Fruit fly (Drosophila melanogaster) whole organism, embryonic: ENCODE measurements around the gene CG3335.

Source experiments
- Awh ChIP-seq: fragments of 200-800 bp; sonication (Bioruptor generic); IDR thresholded peaks from 2 replicates; pipeline ENCODE4, ENCODE4 v1.3.6; 2022; ENCODE audit warnings: missing biosample characterization, missing genetic modification characterization
- CG11695 ChIP-seq: fragments of 200-800 bp; sonication (Bioruptor generic); IDR thresholded peaks from 3 replicates; pipeline ENCODE4 v1.3.6; 2022; ENCODE audit warnings: missing biosample characterization, missing genetic modification characterization
- CG12071 ChIP-seq: fragments of 200-800 bp; sonication (Bioruptor generic); optimal IDR thresholded peaks from 3 replicates; lab custom pipeline; 2018; ENCODE audit warnings: missing biosample characterization, mild to moderate bottlenecking, missing genetic modification characterization
- CG12299 ChIP-seq: fragments of 200-800 bp; sonication (Bioruptor generic); optimal IDR thresholded peaks from 2 replicates; lab custom pipeline; 2018; ENCODE audit warnings: missing biosample characterization, mild to moderate bottlenecking, missing genetic modification characterization
- CG14441 ChIP-seq: fragments of 200-800 bp; sonication (Bioruptor generic); IDR thresholded peaks from 2 replicates; pipeline ENCODE4 v1.3.6; 2022; ENCODE audit warnings: missing biosample characterization, missing genetic modification characterization
- CG14710 ChIP-seq: fragments of 200-800 bp; sonication (Bioruptor generic); optimal IDR thresholded peaks from 3 replicates; lab custom pipeline; 2019; ENCODE audit warnings: missing biosample characterization, mild to moderate bottlenecking, missing genetic modification characterization, moderate library complexity
- CG1602 ChIP-seq: fragments of 200-800 bp; sonication (Bioruptor generic); optimal IDR thresholded peaks from 3 replicates; lab custom pipeline; 2016; ENCODE audit warnings: missing biosample characterization, missing genetic modification characterization
- CG1647 ChIP-seq: fragments of 200-800 bp; sonication (Bioruptor generic); optimal IDR thresholded peaks from 3 replicates; lab custom pipeline; 2016; ENCODE audit warnings: missing biosample characterization, missing genetic modification characterization
- CG1792 ChIP-seq: fragments of 200-800 bp; sonication (Bioruptor generic); optimal IDR thresholded peaks from 2 replicates; lab custom pipeline; 2016; ENCODE audit warnings: missing biosample characterization, missing genetic modification characterization
- CG18476 ChIP-seq: fragments of 200-800 bp; sonication (Bioruptor generic); optimal IDR thresholded peaks from 2 replicates; lab custom pipeline; 2016; ENCODE audit warnings: missing biosample characterization, mild to moderate bottlenecking, missing genetic modification characterization
- CG2116 ChIP-seq: fragments of 200-800 bp; sonication (Bioruptor generic); optimal IDR thresholded peaks from 3 replicates; lab custom pipeline; 2018; ENCODE audit warnings: missing biosample characterization, mild to moderate bottlenecking, missing genetic modification characterization
- CG3163 ChIP-seq: fragments of 200-800 bp; sonication (Bioruptor generic); optimal IDR thresholded peaks from 3 replicates; lab custom pipeline; 2016; ENCODE audit warnings: missing biosample characterization, missing genetic modification characterization
- CG3281 ChIP-seq: fragments of 200-800 bp; sonication (Bioruptor generic); optimal IDR thresholded peaks from 3 replicates; lab custom pipeline; 2017; ENCODE audit warnings: missing biosample characterization, mild to moderate bottlenecking, missing genetic modification characterization
- CG3995 ChIP-seq: fragments of 200-800 bp; sonication (Bioruptor generic); optimal IDR thresholded peaks from 3 replicates; lab custom pipeline; 2016; ENCODE audit warnings: missing biosample characterization, missing genetic modification characterization
- CG42726 ChIP-seq: fragments of 200-800 bp; sonication (Bioruptor generic); IDR thresholded peaks from 2 replicates; pipeline ENCODE4 v1.3.6; 2022; ENCODE audit warnings: missing biosample characterization, missing genetic modification characterization; ENCODE audit not compliant: partially characterized antibody
- CG6175 ChIP-seq: fragments of 200-800 bp; sonication (Bioruptor generic); IDR thresholded peaks from 3 replicates; pipeline ENCODE4 v1.3.6; 2022; ENCODE audit warnings: missing biosample characterization, missing genetic modification characterization
- CG8388 ChIP-seq: fragments of 200-800 bp; sonication (Bioruptor generic); optimal IDR thresholded peaks from 2 replicates; lab custom pipeline; 2019; ENCODE audit warnings: missing biosample characterization, mild to moderate bottlenecking, missing genetic modification characterization, moderate library complexity
- CG9876 ChIP-seq: fragments of 200-800 bp; sonication (Bioruptor generic); optimal IDR thresholded peaks from 2 replicates; lab custom pipeline; 2016; ENCODE audit warnings: missing biosample characterization, missing genetic modification characterization
- ERR ChIP-seq: fragments of 200-800 bp; sonication (Bioruptor generic); optimal IDR thresholded peaks from 2 replicates; lab custom pipeline; 2016; ENCODE audit warnings: missing biosample characterization, missing genetic modification characterization
- Eip74EF ChIP-seq, 2 experiments: fragments of 200-800 bp in 1 of 2; fragments of >200 bp in 1 of 2; sonication (Bioruptor generic) in 1 of 2; optimal IDR thresholded peaks; 2 replicates each; lab custom pipeline; 2017 to 2019; ENCODE audit warnings: missing biosample characterization in 2 of 2, missing genetic modification characterization in 2 of 2, mild to moderate bottlenecking in 1 of 2, moderate library complexity in 1 of 2
- H15 ChIP-seq: fragments of 200-800 bp; sonication (Bioruptor generic); IDR thresholded peaks from 3 replicates; pipeline ENCODE4 v1.3.6; 2022; ENCODE audit warnings: missing biosample characterization, missing genetic modification characterization
- HLH3B ChIP-seq: fragments of 200-800 bp; sonication (Bioruptor generic); IDR thresholded peaks from 2 replicates; pipeline ENCODE4 v1.3.6; 2022; ENCODE audit warnings: missing biosample characterization, missing genetic modification characterization
- HLHmδ ChIP-seq: fragments of 200-800 bp; sonication (Bioruptor generic); optimal IDR thresholded peaks from 2 replicates; lab custom pipeline; 2018; ENCODE audit warnings: missing biosample characterization, mild to moderate bottlenecking, missing genetic modification characterization, moderate library complexity
- HmgZ ChIP-seq: fragments of 200-800 bp; sonication (Bioruptor generic); optimal IDR thresholded peaks from 2 replicates; lab custom pipeline; 2018; ENCODE audit warnings: missing biosample characterization, mild to moderate bottlenecking, missing genetic modification characterization
- Lpt ChIP-seq: fragments of >200 bp; optimal IDR thresholded peaks from 2 replicates; lab custom pipeline; 2018; ENCODE audit warnings: missing biosample characterization, missing genetic modification characterization
- Max ChIP-seq: fragments of 200-800 bp; sonication (Bioruptor generic); optimal IDR thresholded peaks from 2 replicates; lab custom pipeline; 2016; ENCODE audit warnings: missing biosample characterization, mild to moderate bottlenecking, missing genetic modification characterization
- Med ChIP-seq: fragments of 200-800 bp; sonication (Bioruptor generic); peaks from one replicate; lab custom pipeline; 2016; ENCODE audit warnings: missing biosample characterization, missing genetic modification characterization, mild to moderate bottlenecking, inconsistent platforms, moderate library complexity
- Mes4 ChIP-seq: fragments of 200-800 bp; sonication (Bioruptor generic); optimal IDR thresholded peaks from 2 replicates; lab custom pipeline; 2016; ENCODE audit warnings: missing biosample characterization, missing genetic modification characterization
- NC2α ChIP-seq: fragments of 200-800 bp; sonication (Bioruptor generic); optimal IDR thresholded peaks from 2 replicates; lab custom pipeline; 2016; ENCODE audit warnings: missing biosample characterization, missing genetic modification characterization
- Tbp ChIP-seq: fragments of >200 bp; optimal IDR thresholded peaks from 2 replicates; lab custom pipeline; 2018; ENCODE audit warnings: missing biosample characterization, missing genetic modification characterization
- bowl ChIP-seq: fragments of 200-800 bp; sonication (Bioruptor generic); IDR thresholded peaks from 2 replicates; pipeline ENCODE4 v1.3.6; 2022; ENCODE audit warnings: missing biosample characterization, missing genetic modification characterization
- dysf ChIP-seq: fragments of 200-800 bp; sonication (Bioruptor generic); IDR thresholded peaks from 3 replicates; pipeline ENCODE4 v1.3.6; 2022; ENCODE audit warnings: missing biosample characterization, missing genetic modification characterization
- en ChIP-seq: fragments of 200-800 bp; sonication (Bioruptor generic); optimal IDR thresholded peaks from 2 replicates; lab custom pipeline; 2016; ENCODE audit warnings: missing biosample characterization, missing genetic modification characterization
- fru ChIP-seq: fragments of >200 bp; optimal IDR thresholded peaks from 2 replicates; lab custom pipeline; 2017
- fu2 ChIP-seq: fragments of 200-800 bp; sonication (Bioruptor generic); optimal IDR thresholded peaks from 2 replicates; lab custom pipeline; 2016; ENCODE audit warnings: missing biosample characterization, missing genetic modification characterization
- gcm ChIP-seq: fragments of 200-800 bp; sonication (Bioruptor generic); optimal IDR thresholded peaks from 2 replicates; lab custom pipeline; 2019; ENCODE audit warnings: missing biosample characterization, mild to moderate bottlenecking, missing genetic modification characterization, moderate library complexity
- jumu ChIP-seq: fragments of 200-800 bp; sonication (Bioruptor generic); optimal IDR thresholded peaks from 3 replicates; lab custom pipeline; 2016; ENCODE audit warnings: missing biosample characterization, missing genetic modification characterization
- mam ChIP-seq: fragments of 200-800 bp; sonication (Bioruptor generic); optimal IDR thresholded peaks from 3 replicates; lab custom pipeline; 2016; ENCODE audit warnings: missing biosample characterization, missing genetic modification characterization
- oc ChIP-seq: fragments of 200-800 bp; sonication (Bioruptor generic); optimal IDR thresholded peaks from 2 replicates; lab custom pipeline; 2018; ENCODE audit warnings: missing biosample characterization, mild to moderate bottlenecking, missing genetic modification characterization, moderate library complexity
- odd ChIP-seq: fragments of 200-800 bp; sonication (Bioruptor generic); optimal IDR thresholded peaks from 2 replicates; lab custom pipeline; 2017; ENCODE audit warnings: missing biosample characterization, mild to moderate bottlenecking, missing genetic modification characterization
- pan ChIP-seq, 4 experiments: fragments of >200 bp in 3 of 4; fragments of 200-800 bp in 1 of 4; sonication (Bioruptor generic) in 1 of 4; optimal IDR thresholded peaks in 3 of 4; IDR thresholded peaks in 1 of 4; 2 replicates each; pipeline versions ENCODE4 v1.3.6 to Lab custom; 2017 to 2022; ENCODE audit warnings: missing biosample characterization in 2 of 4, missing genetic modification characterization in 2 of 4, mixed read lengths in 1 of 4
- pita ChIP-seq: fragments of 200-800 bp; sonication (Bioruptor generic); optimal IDR thresholded peaks from 2 replicates; lab custom pipeline; 2017; ENCODE audit warnings: missing biosample characterization, mild to moderate bottlenecking, missing genetic modification characterization
- psq ChIP-seq: fragments of 200-800 bp; sonication (Bioruptor generic); optimal IDR thresholded peaks from 2 replicates; lab custom pipeline; 2017; ENCODE audit warnings: missing biosample characterization, missing genetic modification characterization
- repo ChIP-seq: fragments of 200-800 bp; sonication (Bioruptor generic); optimal IDR thresholded peaks from 2 replicates; lab custom pipeline; 2016; ENCODE audit warnings: missing biosample characterization, missing genetic modification characterization
- salm ChIP-seq: fragments of 200-800 bp; sonication (Bioruptor generic); optimal IDR thresholded peaks from 2 replicates; lab custom pipeline; 2018; ENCODE audit warnings: missing biosample characterization, mild to moderate bottlenecking, missing genetic modification characterization
- stc ChIP-seq: fragments of 200-800 bp; sonication (Bioruptor generic); IDR thresholded peaks from 2 replicates; pipeline ENCODE4 v1.3.6; 2022; ENCODE audit warnings: missing biosample characterization, missing genetic modification characterization
- stwl ChIP-seq: fragments of 200-800 bp; sonication (Bioruptor generic); optimal IDR thresholded peaks from 3 replicates; lab custom pipeline; 2018; ENCODE audit warnings: missing biosample characterization, mild to moderate bottlenecking, missing genetic modification characterization, moderate library complexity
- tna ChIP-seq: fragments of 200-800 bp; sonication (Bioruptor generic); IDR thresholded peaks from 2 replicates; pipeline ENCODE4 v1.3.6; 2022; ENCODE audit warnings: missing biosample characterization, missing genetic modification characterization; ENCODE audit not compliant: partially characterized antibody
- tx ChIP-seq: fragments of 200-800 bp; sonication (Bioruptor generic); optimal IDR thresholded peaks from 2 replicates; lab custom pipeline; 2016; ENCODE audit warnings: missing biosample characterization, missing genetic modification characterization
- vvl ChIP-seq: fragments of 200-800 bp; sonication (Bioruptor generic); IDR thresholded peaks from 2 replicates; pipeline ENCODE4 v1.3.6; 2022; ENCODE audit warnings: missing biosample characterization, missing genetic modification characterization
- zfh1 ChIP-seq: fragments of 200-800 bp; sonication (Bioruptor generic); IDR thresholded peaks from 3 replicates; pipeline ENCODE4 v1.3.6; 2022; ENCODE audit warnings: missing biosample characterization, missing genetic modification characterization

CG3335 gene

DNA sequence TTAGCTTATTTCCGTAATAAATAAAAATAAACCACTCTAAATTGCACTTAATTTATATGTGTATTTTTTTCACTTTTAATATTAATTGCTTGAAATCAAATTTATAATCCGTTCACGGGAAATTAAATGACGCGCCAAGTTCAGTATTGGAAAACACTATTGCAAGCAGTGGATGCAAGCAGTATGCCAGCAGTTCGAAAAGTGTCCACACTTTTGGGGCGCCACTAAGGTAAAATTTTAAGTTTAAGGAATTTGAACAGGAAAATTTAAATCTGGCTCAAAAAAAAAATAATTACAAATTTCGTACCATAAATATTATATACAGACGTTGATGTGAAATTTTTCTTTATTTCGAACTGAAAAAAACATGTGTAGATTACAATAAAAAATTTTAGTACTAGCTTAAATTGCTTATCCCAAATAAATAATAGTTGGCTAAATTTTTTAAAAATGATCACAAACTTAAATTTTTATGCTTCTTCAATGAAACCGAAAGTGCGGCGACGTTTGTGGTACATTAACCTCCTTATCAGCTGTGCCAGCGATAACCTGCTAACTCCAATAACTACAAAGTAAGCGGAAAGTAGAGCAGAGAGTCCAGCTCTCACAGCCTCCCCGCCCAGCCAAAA lies 10.0 kb upstream of the CG3335 start (continued):
- peak; percentile 29; the same call in 2 of the 3 replicates for TF ChIP-seq H15 (GFP tag; lab: Robert Waterston, UW)
- no peak for TF ChIP-seq CG9876
- TF ChIP-seq stwl (tag; lab: Kevin White, UChicago): peak; percentile 91
- no peak for TF ChIP-seq en
- no peak for TF ChIP-seq tna (GFP tag; lab: Robert Waterston, UW)
- peak; percentile 76 for TF ChIP-seq Med (GFP tag; lab: Kevin White, UChicago)
- no peak for TF ChIP-seq gcm (GFP tag; lab: Kevin White, UChicago)
- TF ChIP-seq CG1602: peak; percentile 17
- TF ChIP-seq fu2 (GFP tag; lab: Kevin White, UChicago): no peak
- TF ChIP-seq tx (GFP tag; lab: Kevin White, UChicago): no peak
- TF ChIP-seq Mes4 (GFP tag; lab: Kevin White, UChicago): no peak
- TF ChIP-seq CG3995 (GFP tag; lab: Kevin White, UChicago): no peak
- TF ChIP-seq repo (GFP tag; lab: Kevin White, UChicago): peak; percentile 51
- no peak for TF ChIP-seq pita
- TF ChIP-seq CG12299 (tag; lab: Kevin White, UChicago): no peak
- TF ChIP-seq fru (lab: Kevin White, UChicago): no peak
- TF ChIP-seq dysf (GFP tag; lab: Robert Waterston, UW): 0 out of 3 replicates have a peak, but pooled peaks have one; percentile 43
- TF ChIP-seq CG1647: peak; percentile 62
- no peak for TF ChIP-seq odd (GFP tag; lab: Kevin White, UChicago)
- TF ChIP-seq HmgZ (tag; lab: Kevin White, UChicago): no peak
- TF ChIP-seq CG42726 (GFP tag; lab: Robert Waterston, UW): peak; percentile 76
- TF ChIP-seq ERR (GFP tag; lab: Kevin White, UChicago): no peak
- TF ChIP-seq Eip74EF (GFP tag; optimal IDR thresholded peaks at IDR 0.05; lab: Kevin White, UChicago): no peak
- TF ChIP-seq CG3281 (GFP tag; lab: Kevin White, UChicago): no peak
- TF ChIP-seq NC2α (GFP tag; lab: Kevin White, UChicago): no peak
- TF ChIP-seq CG18476 (GFP tag; lab: Kevin White, UChicago): peak; percentile 37
- TF ChIP-seq CG14441 (GFP tag; lab: Robert Waterston, UW): no peak
- TF ChIP-seq CG6175 (GFP tag; lab: Robert Waterston, UW): no peak
- no peak for TF ChIP-seq oc
- peak; percentile 47 for TF ChIP-seq CG14710 (tag; lab: Kevin White, UChicago)
- TF ChIP-seq Tbp: no peak
- TF ChIP-seq Lpt (GFP tag; lab: Kevin White, UChicago): no peak
- no peak; the same call in 2 of the 3 replicates for TF ChIP-seq zfh1 (GFP tag; lab: Robert Waterston, UW)
- TF ChIP-seq salm (tag; lab: Kevin White, UChicago): no peak
- TF ChIP-seq mam (GFP tag; lab: Kevin White, UChicago): peak; percentile 49
- no peak for TF ChIP-seq CG3163 (GFP tag; lab: Kevin White, UChicago)
- TF ChIP-seq Max (GFP tag; lab: Kevin White, UChicago): peak; percentile 16
- TF ChIP-seq vvl (GFP tag; lab: Robert Waterston, UW): peak; percentile 50; the same call in 1 of the 2 replicates
- no peak for TF ChIP-seq bowl
- TF ChIP-seq CG2116 (GFP tag; lab: Kevin White, UChicago): no peak
- TF ChIP-seq jumu (GFP tag; lab: Kevin White, UChicago): peak; percentile 66
- no peak for TF ChIP-seq HLHmδ (GFP tag; lab: Kevin White, UChicago)
- TF ChIP-seq Awh (GFP tag; lab: Robert Waterston, UW): no peak
- TF ChIP-seq psq (GFP tag; lab: Kevin White, UChicago): no peak
- TF ChIP-seq pan (optimal IDR thresholded peaks at IDR 0.05; lab: Kevin White, UChicago): no peak
- TF ChIP-seq pan (GFP tag; optimal IDR thresholded peaks at IDR 0.05 in 1 of 2, IDR thresholded peaks at IDR 0.05 in 1 of 2): no peak
- TF ChIP-seq CG1792 (GFP tag; lab: Kevin White, UChicago): no peak
- no peak for TF ChIP-seq stc (GFP tag; lab: Robert Waterston, UW)
- no peak for TF ChIP-seq CG11695
- TF ChIP-seq CG12071: no peak
- no peak for TF ChIP-seq CG8388 (GFP tag; lab: Kevin White, UChicago)
- peak; percentile 31; the same call in 1 of the 2 replicates for TF ChIP-seq HLH3B (GFP tag; lab: Robert Waterston, UW)
